Worm (Caenorhabditis elegans) whole organism, L4/young adult: ENCODE data around the gene fbxa-179.

Experiments used
- W03F9.2 ChIP-seq: fragments of 150-350 bp; optimal IDR thresholded peaks from 2 replicates; lab custom pipeline; 2014; ENCODE audit warnings: missing biosample characterization, missing genetic modification characterization
- dao-5 ChIP-seq: sonication (generic microtip); optimal IDR thresholded peaks from 2 replicates; lab custom pipeline; 2016; ENCODE audit warnings: missing genotype, missing genetic modification characterization, moderate library complexity, missing compliant biosample characterization
- him-1 ChIP-seq: sonication (generic microtip); optimal IDR thresholded peaks from 2 replicates; lab custom pipeline; 2016; ENCODE audit warnings: missing genotype, missing genetic modification reagents, missing genetic modification characterization, missing compliant biosample characterization

ce11 chrX:14405817-14406216 lies 6.9 kb downstream of the fbxa-179 start, which contains the start of gene frpr-17:
- TF ChIP-seq him-1 (no peak), dao-5 (tag; lab: Kevin White, UChicago) (no peak), W03F9.2 (tag; lab: Kevin White, UChicago) (no peak)
